Fruit fly (Drosophila melanogaster): ENCODE measurements around the gene CG12715.

Gene CG12715

dm6 chrX:13023777-13024176, 31.4 kb downstream of the CG12715 start:
- TF ChIP-seq CG2678 (tag; optimal IDR thresholded peaks at IDR 0.05) (peak; percentile 61), CG7839 (tag; optimal IDR thresholded peaks at IDR 0.05) (peak; percentile 62), CG18599 (GFP tag; optimal IDR thresholded peaks at IDR 0.05) (peak; percentile 80), Dll (GFP tag; IDR thresholded peaks at IDR 0.05; ENCODE audit: partially characterized antibody) (no peak), lilli (GFP tag; optimal IDR thresholded peaks at IDR 0.05) (peak; percentile 27), row (GFP tag; IDR thresholded peaks at IDR 0.05) (peak; percentile 60), CG12659 (GFP tag; optimal IDR thresholded peaks at IDR 0.05) (peak; percentile 3), Nf-YA (GFP tag; IDR thresholded peaks at IDR 0.05) (no peak), Hmx (GFP tag; optimal IDR thresholded peaks at IDR 0.05) (no peak), ranshi (GFP tag; IDR thresholded peaks at IDR 0.05) (peak; percentile 31; the same call in 1 of the 2 replicates), PHDP (tag; optimal IDR thresholded peaks at IDR 0.05) (peak; percentile 47), CG8924 (tag; optimal IDR thresholded peaks at IDR 0.05) (peak; percentile 21), CG43689 (GFP tag; IDR thresholded peaks at IDR 0.05) (no peak), unpg (GFP tag; optimal IDR thresholded peaks at IDR 0.05) (peak; percentile 11), Abd-B (GFP tag; optimal IDR thresholded peaks at IDR 0.05) (peak; percentile 2), Hr51 (GFP tag; optimal IDR thresholded peaks at IDR 0.05) (peak in 1 of 2 experiments; percentile 48), CG14050 (GFP tag; IDR thresholded peaks at IDR 0.05) (no peak), CG8089 (GFP tag; optimal IDR thresholded peaks at IDR 0.05) (no peak), ci (GFP tag; IDR thresholded peaks at IDR 0.05) (0 out of 3 replicates have a peak, but pooled peaks have one; percentile 30), pita (GFP tag; optimal IDR thresholded peaks at IDR 0.05) (no peak), mam (GFP tag; optimal IDR thresholded peaks at IDR 0.05) (peak; percentile 21), Hmr (GFP tag; optimal IDR thresholded peaks at IDR 0.05) (peak; percentile 59), CG34224 (GFP tag; IDR thresholded peaks at IDR 0.05; ENCODE audit: partially characterized antibody) (no peak), abd-A (tag; optimal IDR thresholded peaks at IDR 0.05) (peak; percentile 66), Dbx (GFP tag; IDR thresholded peaks at IDR 0.05) (0 out of 3 replicates have a peak, but pooled peaks have one; percentile 52), Hsf (GFP tag; optimal IDR thresholded peaks at IDR 0.05) (peak; percentile 10), sug (tag; optimal IDR thresholded peaks at IDR 0.05) (peak; percentile 5), CG9437 (GFP tag; optimal IDR thresholded peaks at IDR 0.05) (no peak), Oli (tag; optimal IDR thresholded peaks at IDR 0.05) (peak; percentile 10), cwo (GFP tag; optimal IDR thresholded peaks at IDR 0.05) (peak; percentile 31), gem (tag; optimal IDR thresholded peaks at IDR 0.05) (peak; percentile 54), CG3065 (GFP tag; optimal IDR thresholded peaks at IDR 0.05) (no peak), CG11504 (tag; optimal IDR thresholded peaks at IDR 0.05) (peak; percentile 52), CG30403 (GFP tag; optimal IDR thresholded peaks at IDR 0.05) (peak; percentile 36), Atf6 (GFP tag; IDR thresholded peaks at IDR 0.05) (peak; percentile 49; the same call in 1 of the 2 replicates), CG13424 (tag; optimal IDR thresholded peaks at IDR 0.05) (peak; percentile 17), CG12104 (GFP tag; optimal IDR thresholded peaks at IDR 0.05) (no peak), Max (GFP tag; optimal IDR thresholded peaks at IDR 0.05) (no peak), Meics (GFP tag; optimal IDR thresholded peaks at IDR 0.05) (peak; percentile 58), CG15073 (GFP tag; optimal IDR thresholded peaks at IDR 0.05) (no peak), CG17359 (tag; optimal IDR thresholded peaks at IDR 0.05) (peak; percentile 19), Hr39 (optimal IDR thresholded peaks at IDR 0.05) (no peak), CG4424 (GFP tag; optimal IDR thresholded peaks at IDR 0.05) (peak; percentile 10), Ptx1 (GFP tag; IDR thresholded peaks at IDR 0.05) (peak; percentile 50), caup (GFP tag; optimal IDR thresholded peaks at IDR 0.05; ENCODE audit: severe bottlenecking) (peak; percentile 20), tio (GFP tag; optimal IDR thresholded peaks at IDR 0.05) (peak; percentile 2), CG14014 (GFP tag; IDR thresholded peaks at IDR 0.05) (peak; percentile 42; the same call in 1 of the 2 replicates), HmgZ (tag; optimal IDR thresholded peaks at IDR 0.05) (peak; percentile 18), CG9727 (GFP tag; optimal IDR thresholded peaks at IDR 0.05) (peak; percentile 16), BtbVII (GFP tag; optimal IDR thresholded peaks at IDR 0.05) (peak; percentile 9)
